Worm (Caenorhabditis elegans) whole organism, young adult: ENCODE results near the gene chil-27.

Source experiments
- B0019.2 ChIP-seq: fragments of 200-800 bp; sonication (Bioruptor generic); conservative IDR thresholded peaks from 2 replicates; pipeline ENCODE4 v1.3.6; 2022; ENCODE audit warnings: missing genetic modification reagents, missing genetic modification characterization, missing compliant biosample characterization
- C06A6.2 ChIP-seq: fragments of 200-800 bp; sonication (Bioruptor generic); conservative IDR thresholded peaks from 2 replicates; pipeline ENCODE4 v1.3.6; 2022; ENCODE audit warnings: missing genetic modification characterization, missing compliant biosample characterization
- D2030.7 ChIP-seq: fragments of 200-800 bp; sonication (Bioruptor generic); IDR thresholded peaks from 2 replicates; pipeline ENCODE4 v1.3.6; 2022; ENCODE audit warnings: missing genetic modification reagents, missing genetic modification characterization, missing compliant biosample characterization
- F22D6.2 ChIP-seq: sonication (generic microtip); optimal IDR thresholded peaks from 2 replicates; lab custom pipeline; 2016; ENCODE audit warnings: mild to moderate bottlenecking, missing genetic modification characterization, missing compliant biosample characterization
- F23B12.7 ChIP-seq: sonication (generic microtip); optimal IDR thresholded peaks from 2 replicates; lab custom pipeline; 2017; ENCODE audit warnings: missing genetic modification characterization, mild to moderate bottlenecking, missing compliant biosample characterization, antibody characterized with exemption, moderate library complexity; ENCODE audit not compliant: insufficient read depth
- F55B11.4 ChIP-seq: sonication (generic microtip); optimal IDR thresholded peaks from 2 replicates; lab custom pipeline; 2016; ENCODE audit warnings: missing compliant biosample characterization, missing genetic modification characterization, borderline replicate concordance; ENCODE audit not compliant: insufficient read depth
- F57A8.1 ChIP-seq: fragments of 200-800 bp; sonication (Bioruptor generic); optimal IDR thresholded peaks from 2 replicates; lab custom pipeline; 2018; ENCODE audit warnings: mild to moderate bottlenecking, missing genetic modification characterization, moderate library complexity, missing compliant biosample characterization
- K12H6.12 ChIP-seq: fragments of 200-800 bp; sonication (Bioruptor generic); optimal IDR thresholded peaks from 2 replicates; lab custom pipeline; 2018; ENCODE audit warnings: mild to moderate bottlenecking, missing genetic modification characterization, missing compliant biosample characterization
- T26A5.8 ChIP-seq: sonication (generic microtip); optimal IDR thresholded peaks from 2 replicates; lab custom pipeline; 2016; ENCODE audit warnings: missing genetic modification characterization, missing compliant biosample characterization
- Y53G8AR.9 ChIP-seq: fragments of 200-800 bp; sonication (Bioruptor generic); conservative IDR thresholded peaks from 2 replicates; pipeline ENCODE4 v1.3.6; 2022; ENCODE audit warnings: missing genetic modification reagents, missing genetic modification characterization, missing compliant biosample characterization
- Y95B8A.8 ChIP-seq: fragments of 200-800 bp; sonication (Bioruptor generic); IDR thresholded peaks from 2 replicates; pipeline ENCODE4 v1.3.6; 2022; ENCODE audit warnings: missing genetic modification reagents, missing genetic modification characterization, missing compliant biosample characterization
- ZK185.1 ChIP-seq: sonication (generic microtip); optimal IDR thresholded peaks from 2 replicates; lab custom pipeline; 2016; ENCODE audit warnings: mild to moderate bottlenecking, missing genetic modification characterization, missing compliant biosample characterization; ENCODE audit not compliant: poor library complexity, severe bottlenecking
- akir-1 ChIP-seq: fragments of 200-800 bp; sonication (Bioruptor generic); optimal IDR thresholded peaks from 2 replicates; lab custom pipeline; 2018; ENCODE audit warnings: mild to moderate bottlenecking, missing genetic modification characterization, moderate library complexity, missing compliant biosample characterization
- atf-7 ChIP-seq: sonication (generic microtip); optimal IDR thresholded peaks from 2 replicates; lab custom pipeline; 2017; ENCODE audit warnings: mild to moderate bottlenecking, missing genetic modification characterization, missing compliant biosample characterization
- attf-5 ChIP-seq: fragments of 200-800 bp; sonication (Bioruptor generic); optimal IDR thresholded peaks from 2 replicates; lab custom pipeline; 2018; ENCODE audit warnings: mild to moderate bottlenecking, missing genetic modification characterization, missing compliant biosample characterization
- bed-2 ChIP-seq: fragments of 200-800 bp; sonication (Bioruptor generic); IDR thresholded peaks from 2 replicates; pipeline ENCODE4 v1.3.6; 2022; ENCODE audit warnings: missing genetic modification reagents, missing genetic modification characterization, missing compliant biosample characterization
- ceh-100 ChIP-seq: fragments of 200-800 bp; sonication (Bioruptor generic); IDR thresholded peaks from 2 replicates; pipeline ENCODE4 v1.3.6; 2022; ENCODE audit warnings: missing genetic modification reagents, missing genetic modification characterization, missing compliant biosample characterization
- ceh-27 ChIP-seq: fragments of 200-800 bp; sonication (Bioruptor generic); optimal IDR thresholded peaks from 2 replicates; lab custom pipeline; 2018; ENCODE audit warnings: mild to moderate bottlenecking, missing genetic modification characterization, moderate library complexity, missing compliant biosample characterization
- die-1 ChIP-seq: sonication (generic microtip); optimal IDR thresholded peaks from 2 replicates; lab custom pipeline; 2016; ENCODE audit warnings: missing genotype, mild to moderate bottlenecking, missing genetic modification characterization, missing compliant biosample characterization
- dox-1 ChIP-seq: fragments of 200-800 bp; sonication (Bioruptor generic); IDR thresholded peaks from 2 replicates; pipeline ENCODE4 v1.3.6; 2022; ENCODE audit warnings: missing genetic modification reagents, missing genetic modification characterization, missing compliant biosample characterization
- dpff-1 ChIP-seq: sonication (generic microtip); optimal IDR thresholded peaks from 2 replicates; lab custom pipeline; 2017; ENCODE audit warnings: mild to moderate bottlenecking, missing genetic modification characterization, missing compliant biosample characterization
- dpl-1 ChIP-seq: fragments of 150-350 bp; optimal IDR thresholded peaks from 2 replicates; lab custom pipeline; 2014; ENCODE audit warnings: missing biosample characterization, missing genetic modification reagents, missing genetic modification characterization
- egl-44 ChIP-seq: fragments of 200-800 bp; sonication (Bioruptor generic); IDR thresholded peaks from 2 replicates; pipeline ENCODE4 v1.3.6; 2022; ENCODE audit warnings: missing genetic modification reagents, missing genetic modification characterization, missing compliant biosample characterization
- ekl-4 ChIP-seq: fragments of 200-800 bp; sonication (Bioruptor generic); IDR thresholded peaks from 2 replicates; pipeline ENCODE4 v1.3.6; 2022; ENCODE audit warnings: missing genetic modification reagents, missing genetic modification characterization, missing compliant biosample characterization
- ets-4 ChIP-seq: fragments of 200-800 bp; sonication (Bioruptor generic); optimal IDR thresholded peaks from 2 replicates; lab custom pipeline; 2018; ENCODE audit warnings: mild to moderate bottlenecking, missing genetic modification characterization, missing compliant biosample characterization
- hlh-12 ChIP-seq: sonication (generic microtip); optimal IDR thresholded peaks from 2 replicates; lab custom pipeline; 2016; ENCODE audit warnings: missing genetic modification characterization, missing compliant biosample characterization
- lin-35 ChIP-seq, 3 experiments: fragments of 150-350 bp in 2 of 3; sonication (generic microtip) in 1 of 3; optimal IDR thresholded peaks; 2 replicates each; lab custom pipeline; 2014 to 2018; ENCODE audit warnings: missing biosample characterization in 3 of 3, missing genetic modification characterization in 3 of 3, missing genetic modification reagents in 3 of 3
- lin-54 ChIP-seq: fragments of 200-800 bp; sonication (Bioruptor generic); optimal IDR thresholded peaks from 2 replicates; lab custom pipeline; 2018; ENCODE audit warnings: mild to moderate bottlenecking, missing genetic modification characterization, missing compliant biosample characterization
- lsl-1 ChIP-seq: fragments of 200-800 bp; sonication (Bioruptor generic); optimal IDR thresholded peaks from 2 replicates; lab custom pipeline; 2018; ENCODE audit warnings: mild to moderate bottlenecking, missing genetic modification characterization, moderate library complexity, missing compliant biosample characterization
- madf-10 ChIP-seq: sonication (generic microtip); optimal IDR thresholded peaks from 2 replicates; lab custom pipeline; 2016; ENCODE audit warnings: mild to moderate bottlenecking, missing genetic modification characterization, missing compliant biosample characterization
- madf-3 ChIP-seq: fragments of 200-800 bp; sonication (Bioruptor generic); IDR thresholded peaks from 2 replicates; pipeline ENCODE4 v1.3.6; 2022; ENCODE audit warnings: missing genetic modification reagents, missing genetic modification characterization, missing compliant biosample characterization
- mcd-1 ChIP-seq: fragments of 200-800 bp; sonication (Bioruptor generic); IDR thresholded peaks from 2 replicates; pipeline ENCODE4 v1.3.6; 2022; ENCODE audit warnings: missing genetic modification reagents, missing genetic modification characterization, missing compliant biosample characterization
- nfyb-1 ChIP-seq: fragments of 200-800 bp; sonication (Bioruptor generic); IDR thresholded peaks from 2 replicates; pipeline ENCODE4 v1.3.6; 2022; ENCODE audit warnings: missing genetic modification reagents, missing genetic modification characterization, missing compliant biosample characterization
- nhr-120 ChIP-seq: fragments of 200-800 bp; sonication (Bioruptor generic); IDR thresholded peaks from 2 replicates; pipeline ENCODE4 v1.3.6; 2022; ENCODE audit warnings: missing genetic modification characterization, missing compliant biosample characterization
- nhr-27 ChIP-seq: fragments of 200-800 bp; sonication (Bioruptor generic); optimal IDR thresholded peaks from 2 replicates; lab custom pipeline; 2018; ENCODE audit warnings: mild to moderate bottlenecking, missing genetic modification characterization, moderate library complexity, missing compliant biosample characterization
- pbrm-1 ChIP-seq: fragments of 200-800 bp; sonication (Bioruptor generic); IDR thresholded peaks from 2 replicates; pipeline ENCODE4 v1.3.6; 2022; ENCODE audit warnings: missing genetic modification reagents, missing genetic modification characterization, missing compliant biosample characterization
- rpc-1 ChIP-seq, 2 experiments: fragments of 150-350 bp in 1 of 2; sonication (generic microtip) in 1 of 2; optimal IDR thresholded peaks; 2 replicates each; lab custom pipeline; 2014 to 2018; ENCODE audit warnings: missing biosample characterization in 1 of 2, missing genetic modification characterization in 1 of 2, missing genetic modification reagents in 1 of 2, missing genotype in 1 of 2
- snpc-1.3 ChIP-seq: sonication (generic microtip); optimal IDR thresholded peaks from 2 replicates; lab custom pipeline; 2017; ENCODE audit warnings: missing genetic modification characterization, mild to moderate bottlenecking, missing compliant biosample characterization, antibody characterized with exemption, moderate library complexity, missing genotype, missing genetic modification reagents; ENCODE audit not compliant: insufficient read depth
- snpc-4 ChIP-seq, 5 experiments: fragments of 150-350 bp in 1 of 5; sonication (generic microtip) in 4 of 5; optimal IDR thresholded peaks; 2 replicates each; lab custom pipeline; 2014 to 2018; ENCODE audit warnings: missing genetic modification characterization in 5 of 5, missing biosample characterization in 3 of 5, antibody characterized with exemption in 2 of 5, mild to moderate bottlenecking in 2 of 5, missing compliant biosample characterization in 2 of 5, missing genotype in 2 of 5, moderate library complexity in 2 of 5, missing genetic modification reagents in 1 of 5
- zfh-2 ChIP-seq: fragments of 200-800 bp; sonication (Bioruptor generic); conservative IDR thresholded peaks from 2 replicates; pipeline ENCODE4 v1.3.6; 2022; ENCODE audit warnings: missing genetic modification reagents, missing genetic modification characterization, missing compliant biosample characterization
- ztf-22 ChIP-seq: fragments of 200-800 bp; sonication (Bioruptor generic); optimal IDR thresholded peaks from 2 replicates; lab custom pipeline; 2018; ENCODE audit warnings: mild to moderate bottlenecking, missing genetic modification characterization, moderate library complexity, missing compliant biosample characterization
- ztf-25 ChIP-seq: fragments of 200-800 bp; sonication (Bioruptor generic); IDR thresholded peaks from 2 replicates; pipeline ENCODE4 v1.3.6; 2022; ENCODE audit warnings: missing genetic modification reagents, missing genetic modification characterization, missing compliant biosample characterization
- ztf-26 ChIP-seq: sonication (generic microtip); optimal IDR thresholded peaks from 2 replicates; lab custom pipeline; 2017; ENCODE audit warnings: missing genetic modification characterization, missing compliant biosample characterization

Gene chil-27

DNA sequence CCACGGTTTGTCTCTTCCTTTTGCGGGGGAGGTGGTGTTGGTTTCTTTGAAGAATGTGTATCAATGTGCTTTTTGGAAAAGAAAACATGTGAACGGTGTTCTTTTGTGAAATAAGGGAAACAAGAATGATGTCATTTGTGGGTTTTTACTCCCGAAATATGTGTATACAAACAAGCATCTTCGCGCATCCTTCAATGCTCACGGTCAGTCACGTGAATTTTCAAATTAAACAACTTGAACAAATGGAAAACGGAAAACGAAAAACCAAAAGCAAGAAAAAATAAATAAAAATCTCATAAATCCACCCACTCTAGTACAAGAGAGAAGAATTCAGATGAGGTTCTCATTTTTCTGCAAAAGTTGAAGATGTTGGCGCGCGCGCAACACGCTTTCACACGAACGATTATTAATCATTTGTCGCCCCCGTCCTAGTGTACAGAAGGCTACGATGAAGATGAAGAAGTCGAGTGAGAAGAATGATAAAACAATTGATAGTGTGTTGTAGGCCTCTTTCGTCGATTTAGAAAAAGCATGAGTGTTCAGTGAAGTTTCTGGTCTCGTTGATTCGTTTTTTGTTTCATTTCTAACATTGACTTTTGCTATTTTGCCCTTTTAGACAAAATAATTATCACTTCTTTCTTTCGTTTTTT lies 7.5 kb downstream of the chil-27 start:
- TF ChIP-seq dpff-1 (tag; lab: Kevin White, UChicago) (no peak), ZK185.1 (tag; lab: Kevin White, UChicago) (no peak), akir-1 (GFP tag; lab: Kevin White, UChicago) (no peak), ztf-22 (GFP tag; lab: Kevin White, UChicago) (no peak), Y95B8A.8 (no peak), F55B11.4 (tag; lab: Kevin White, UChicago) (no peak), Y53G8AR.9 (no peak), rpc-1 (optimal IDR thresholded peaks at IDR 0.05; lab: Kevin White, UChicago) (no peak), rpc-1 (tag; optimal IDR thresholded peaks at IDR 0.05; lab: Kevin White, UChicago) (no peak), nhr-27 (tag; lab: Kevin White, UChicago) (no peak)

DNA sequence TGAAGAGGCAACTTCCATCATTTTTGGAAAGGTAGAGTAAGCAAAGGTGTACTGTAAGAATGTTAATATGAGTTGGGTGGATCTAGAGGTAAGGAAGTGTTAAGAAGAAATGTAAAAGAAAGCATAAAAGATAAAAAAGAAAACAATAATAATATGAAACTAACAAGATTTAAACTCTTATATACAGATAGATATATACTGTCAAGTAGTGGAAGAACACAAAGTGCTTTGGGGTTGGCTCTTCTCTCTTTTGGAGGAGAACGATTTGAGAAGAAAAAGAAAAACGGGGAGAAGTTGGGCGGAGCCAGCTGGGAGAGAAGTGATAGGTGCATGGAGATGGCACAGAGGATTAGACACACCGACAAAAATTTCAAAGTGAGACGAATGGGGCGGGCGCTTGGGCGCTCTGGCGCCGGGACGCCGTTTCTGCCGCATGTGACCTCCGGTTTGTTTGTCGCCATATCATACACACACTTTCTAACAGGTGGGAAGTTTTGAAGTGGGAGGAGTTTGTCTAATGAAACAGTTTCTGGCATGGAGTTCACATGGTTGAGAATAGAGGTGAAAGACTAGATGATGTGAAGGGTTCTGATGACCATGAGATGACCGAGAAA lies 9.8 kb downstream of the chil-27 start, which contains the start of gene T19H5.4:
Gene T19H5.4 (minus strand): TSS at position 51 of the 614 bp plus-strand sequence.
- no peak for TF ChIP-seq pbrm-1
- TF ChIP-seq C06A6.2: no peak; the same call in 1 of the 2 replicates
- TF ChIP-seq hlh-12: no peak
- TF ChIP-seq madf-10 (tag; lab: Kevin White, UChicago): peak; percentile 14
- peak; percentile 82 for TF ChIP-seq attf-5 (GFP tag; lab: Kevin White, UChicago)
- no peak for TF ChIP-seq B0019.2 (GFP tag; lab: Robert Waterston, UW)
- no peak for TF ChIP-seq ceh-100 (GFP tag; lab: Robert Waterston, UW)
- TF ChIP-seq zfh-2 (GFP tag; lab: Robert Waterston, UW): peak; percentile 95
- peak; percentile 73 for TF ChIP-seq egl-44 (GFP tag; lab: Robert Waterston, UW)
- TF ChIP-seq lsl-1 (GFP tag; lab: Kevin White, UChicago): no peak
- TF ChIP-seq ztf-25 (GFP tag; lab: Robert Waterston, UW): no peak
- TF ChIP-seq nfyb-1: peak; percentile 29; the same call in 1 of the 2 replicates
- TF ChIP-seq F22D6.2 (tag; lab: Kevin White, UChicago): peak; percentile 20
- peak; percentile 44; the same call in 1 of the 2 replicates for TF ChIP-seq dox-1 (GFP tag; lab: Robert Waterston, UW)
- no peak for TF ChIP-seq dpl-1 (GFP tag; lab: Kevin White, UChicago)
- TF ChIP-seq snpc-4 (GFP tag; optimal IDR thresholded peaks at IDR 0.05; lab: Kevin White, UChicago): no peak
- peak in 1 of 4 experiments; percentile 12 for TF ChIP-seq snpc-4 (tag; optimal IDR thresholded peaks at IDR 0.05; lab: Kevin White, UChicago)
- TF ChIP-seq bed-2 (GFP tag; lab: Robert Waterston, UW): no peak
- no peak for TF ChIP-seq D2030.7 (GFP tag; lab: Robert Waterston, UW)
- no peak for TF ChIP-seq lin-35 (GFP tag; optimal IDR thresholded peaks at IDR 0.05; lab: Kevin White, UChicago)
- peak; percentile 23 for TF ChIP-seq ceh-27 (GFP tag; lab: Kevin White, UChicago)
- no peak for TF ChIP-seq madf-3
- no peak for TF ChIP-seq die-1
- TF ChIP-seq lin-54: peak; percentile 40
- TF ChIP-seq mcd-1: peak; percentile 33; the same call in 1 of the 2 replicates
- no peak for TF ChIP-seq Y53G8AR.9
- TF ChIP-seq K12H6.12 (tag; lab: Kevin White, UChicago): peak; percentile 41
- peak; percentile 91 for TF ChIP-seq ets-4 (GFP tag; lab: Kevin White, UChicago)
- TF ChIP-seq atf-7 (tag; lab: Kevin White, UChicago): peak; percentile 48
- peak; percentile 32 for TF ChIP-seq ZK185.1 (tag; lab: Kevin White, UChicago)
- TF ChIP-seq nhr-120 (GFP tag; lab: Robert Waterston, UW): no peak
- TF ChIP-seq ztf-22 (GFP tag; lab: Kevin White, UChicago): peak; percentile 59
- TF ChIP-seq T26A5.8 (tag; lab: Kevin White, UChicago): no peak
- TF ChIP-seq F23B12.7 (tag; lab: Kevin White, UChicago): no peak
- no peak for TF ChIP-seq snpc-1.3 (tag; lab: Kevin White, UChicago)
- no peak for TF ChIP-seq F57A8.1 (GFP tag; lab: Kevin White, UChicago)
- no peak for TF ChIP-seq ekl-4 (GFP tag; lab: Robert Waterston, UW)
- TF ChIP-seq ztf-26 (tag; lab: Kevin White, UChicago): peak; percentile 80
